Worm (Caenorhabditis elegans) whole organism, midembryonic: ENCODE results near the gene pigk-1.

Experiments used
- T22C8.4 ChIP-seq: fragments of 200-800 bp; sonication (Bioruptor generic); IDR thresholded peaks from 2 replicates; pipeline ENCODE4 v1.3.6; 2022; ENCODE audit warnings: missing genetic modification characterization, missing compliant biosample characterization
- cog-1 ChIP-seq: sonication (generic microtip); optimal IDR thresholded peaks from 2 replicates; lab custom pipeline; 2016; ENCODE audit warnings: missing genetic modification characterization, missing compliant biosample characterization
- flt-1 ChIP-seq: fragments of 200-800 bp; sonication (Bioruptor generic); IDR thresholded peaks from 2 replicates; pipeline ENCODE4 v1.3.6; 2022; ENCODE audit warnings: missing genetic modification characterization, missing compliant biosample characterization
- klf-2 ChIP-seq: fragments of 200-800 bp; sonication (Bioruptor generic); conservative IDR thresholded peaks from 2 replicates; pipeline ENCODE4 v1.3.6; 2022; ENCODE audit warnings: missing genetic modification reagents, missing genetic modification characterization, missing compliant biosample characterization
- med-1 ChIP-seq: sonication (generic microtip); optimal IDR thresholded peaks from 2 replicates; lab custom pipeline; 2017; ENCODE audit warnings: missing genetic modification characterization, mild to moderate bottlenecking, missing compliant biosample characterization, antibody characterized with exemption, missing genetic modification reagents; ENCODE audit not compliant: insufficient read depth
- tab-1 ChIP-seq: fragments of 200-800 bp; sonication (Bioruptor generic); IDR thresholded peaks from 2 replicates; pipeline ENCODE4 v1.3.6; 2022; ENCODE audit warnings: missing genetic modification characterization, missing compliant biosample characterization
- ztf-23 ChIP-seq: fragments of 200-800 bp; sonication (Bioruptor generic); IDR thresholded peaks from 2 replicates; pipeline ENCODE4 v1.3.6; 2022; ENCODE audit warnings: missing genetic modification reagents, missing genetic modification characterization, missing compliant biosample characterization
- ztf-29 ChIP-seq: fragments of 200-800 bp; sonication (Bioruptor generic); IDR thresholded peaks from 2 replicates; pipeline ENCODE4 v1.3.6; 2022; ENCODE audit warnings: missing genetic modification reagents, missing genetic modification characterization, missing compliant biosample characterization

DNA sequence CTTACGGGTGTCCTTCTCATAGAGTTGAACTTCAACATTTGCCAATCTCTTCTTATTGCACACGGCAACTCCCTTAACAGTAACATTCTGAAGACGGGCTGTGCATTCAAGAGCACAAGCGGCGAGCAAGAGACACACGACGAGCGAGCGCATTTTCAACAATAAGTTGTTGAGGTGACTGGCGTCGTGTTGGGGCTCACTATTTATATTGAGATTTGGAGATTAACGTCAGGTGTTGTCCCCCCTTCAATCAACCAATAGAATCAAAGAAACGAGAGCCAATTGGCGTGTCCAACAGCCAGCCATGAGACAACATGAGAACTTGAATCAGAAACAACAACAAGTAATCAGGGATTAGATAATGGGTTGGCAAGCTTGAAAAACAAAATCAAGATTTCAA lies 45.9 kb downstream of the pigk-1 start, which contains the start of gene ttr-16:
- no peak for TF ChIP-seq klf-2 (GFP tag; lab: Robert Waterston, UW)
- TF ChIP-seq cog-1 = no peak
- no peak for TF ChIP-seq T22C8.4 (GFP tag; lab: Robert Waterston, UW)
- no peak for TF ChIP-seq ztf-23
- TF ChIP-seq ztf-29 (GFP tag; lab: Robert Waterston, UW) = no peak
- 0 out of 2 replicates have a peak, but pooled peaks have one; percentile 5 for TF ChIP-seq flt-1 (GFP tag; lab: Robert Waterston, UW)
- no peak for TF ChIP-seq med-1 (GFP tag; lab: Kevin White, UChicago)
- no peak for TF ChIP-seq tab-1
